Fruit fly (Drosophila melanogaster) Kc167 (cell line): ENCODE data around the gene mRpL37.

Experiments used
- Sin3A ChIP-seq: fragments of >200 bp; optimal IDR thresholded peaks from 2 replicates; lab custom pipeline; 2018; ENCODE audit warnings: missing external identifiers
- h ChIP-seq: fragments of >200 bp; optimal IDR thresholded peaks from 3 replicates; lab custom pipeline; 2018; ENCODE audit warnings: missing external identifiers
- psq ChIP-seq: fragments of >200 bp; optimal IDR thresholded peaks from 2 replicates; lab custom pipeline; 2017; ENCODE audit warnings: missing external identifiers

dm6 chr3R:10775246-10775645, 8.6 kb downstream of the mRpL37 start:
- TF ChIP-seq Sin3A (lab: Kevin White, UChicago) = no peak
- no peak for TF ChIP-seq h
- no peak for TF ChIP-seq psq
